Fruit fly (Drosophila melanogaster) whole organism, embryonic: Measurements from ENCODE around the gene CG12516.
A peak's percentile ranks its signal among the peaks of the same experiment; 100 is the strongest.

Source experiments
- Aef1 ChIP-seq: fragments of 200-800 bp; sonication (Bioruptor generic); IDR thresholded peaks from 3 replicates; pipeline ENCODE4 v1.3.6; 2022; ENCODE audit warnings: missing biosample characterization, missing genetic modification characterization
- Antp ChIP-seq: fragments of 200-800 bp; sonication (Bioruptor generic); optimal IDR thresholded peaks from 3 replicates; lab custom pipeline; 2016; ENCODE audit warnings: missing biosample characterization, missing genetic modification characterization
- Atf-2 ChIP-seq: fragments of 200-800 bp; sonication (Bioruptor generic); optimal IDR thresholded peaks from 2 replicates; lab custom pipeline; 2016; ENCODE audit warnings: missing biosample characterization, missing genetic modification characterization
- B-H1 ChIP-seq: fragments of 200-800 bp; sonication (Bioruptor generic); IDR thresholded peaks from 3 replicates; pipeline ENCODE4 v1.3.6; 2022; ENCODE audit warnings: missing biosample characterization, missing genetic modification characterization
- CG10321 ChIP-seq: fragments of 200-800 bp; sonication (Bioruptor generic); IDR thresholded peaks from 2 replicates; pipeline ENCODE4 v1.3.6; 2022; ENCODE audit warnings: missing biosample characterization, missing genetic modification characterization
- CG12155 ChIP-seq: fragments of 200-800 bp; sonication (Bioruptor generic); optimal IDR thresholded peaks from 3 replicates; lab custom pipeline; 2016; ENCODE audit warnings: missing biosample characterization, missing genetic modification characterization
- CG13624 ChIP-seq: fragments of 200-800 bp; sonication (Bioruptor generic); optimal IDR thresholded peaks from 2 replicates; lab custom pipeline; 2016; ENCODE audit warnings: missing biosample characterization, missing genetic modification characterization
- CG16815 ChIP-seq: fragments of 200-800 bp; sonication (Bioruptor generic); optimal IDR thresholded peaks from 3 replicates; lab custom pipeline; 2017; ENCODE audit warnings: missing biosample characterization, mild to moderate bottlenecking, missing genetic modification characterization
- CG17829 ChIP-seq: fragments of 200-800 bp; optimal IDR thresholded peaks from 2 replicates; lab custom pipeline; 2019; ENCODE audit warnings: missing biosample characterization, mild to moderate bottlenecking, missing genetic modification characterization, moderate library complexity
- CG30431 ChIP-seq: fragments of 200-800 bp; sonication (Bioruptor generic); optimal IDR thresholded peaks from 2 replicates; lab custom pipeline; 2017; ENCODE audit warnings: missing biosample characterization, missing genetic modification characterization
- CG31224 ChIP-seq: fragments of 200-800 bp; sonication (Bioruptor generic); IDR thresholded peaks from 2 replicates; pipeline ENCODE4 v1.3.6; 2022; ENCODE audit warnings: missing biosample characterization, missing genetic modification characterization
- CG31365 ChIP-seq: fragments of 200-800 bp; sonication (Bioruptor generic); optimal IDR thresholded peaks from 2 replicates; lab custom pipeline; 2018; ENCODE audit warnings: missing biosample characterization, mild to moderate bottlenecking, missing genetic modification characterization
- CG3163 ChIP-seq: fragments of 200-800 bp; sonication (Bioruptor generic); optimal IDR thresholded peaks from 3 replicates; lab custom pipeline; 2016; ENCODE audit warnings: missing biosample characterization, missing genetic modification characterization
- CG4424 ChIP-seq: fragments of 200-800 bp; sonication (Bioruptor generic); optimal IDR thresholded peaks from 3 replicates; lab custom pipeline; 2016; ENCODE audit warnings: missing biosample characterization, missing genetic modification characterization
- CG7839 ChIP-seq: fragments of 200-800 bp; sonication (Bioruptor generic); optimal IDR thresholded peaks from 3 replicates; lab custom pipeline; 2018; ENCODE audit warnings: missing biosample characterization, mild to moderate bottlenecking, missing genetic modification characterization, moderate library complexity
- CG7987 ChIP-seq: fragments of 200-800 bp; sonication (Bioruptor generic); optimal IDR thresholded peaks from 2 replicates; lab custom pipeline; 2018; ENCODE audit warnings: missing biosample characterization, mild to moderate bottlenecking, missing genetic modification characterization, moderate library complexity
- CG9817 ChIP-seq: fragments of 200-800 bp; sonication (Bioruptor generic); optimal IDR thresholded peaks from 2 replicates; lab custom pipeline; 2018; ENCODE audit warnings: missing biosample characterization, mild to moderate bottlenecking, missing genetic modification characterization, moderate library complexity
- CG9932 ChIP-seq: fragments of 200-800 bp; sonication (Bioruptor generic); IDR thresholded peaks from 2 replicates; pipeline ENCODE4 v1.3.6; 2022; ENCODE audit warnings: missing biosample characterization, missing genetic modification characterization
- CHES-1-like ChIP-seq: fragments of 200-800 bp; sonication (Bioruptor generic); optimal IDR thresholded peaks from 2 replicates; lab custom pipeline; 2016; ENCODE audit warnings: missing biosample characterization, missing genetic modification characterization
- Deaf1 ChIP-seq: fragments of 200-800 bp; optimal IDR thresholded peaks from 3 replicates; lab custom pipeline; 2019; ENCODE audit warnings: missing biosample characterization, mild to moderate bottlenecking, missing genetic modification characterization, moderate library complexity
- Doc3 ChIP-seq: fragments of 200-800 bp; sonication (Bioruptor generic); IDR thresholded peaks from 3 replicates; pipeline ENCODE4 v1.3.6; 2022; ENCODE audit warnings: missing biosample characterization, missing genetic modification characterization; ENCODE audit not compliant: partially characterized antibody
- Jarid2 ChIP-seq: fragments of 200-800 bp; sonication (Bioruptor generic); optimal IDR thresholded peaks from 3 replicates; lab custom pipeline; 2017; ENCODE audit warnings: mild to moderate bottlenecking, missing biosample characterization, missing genetic modification reagents, missing genetic modification characterization
- Kr ChIP-seq: fragments of 200-800 bp; sonication (Bioruptor generic); optimal IDR thresholded peaks from 2 replicates; lab custom pipeline; 2017; ENCODE audit warnings: missing biosample characterization, mild to moderate bottlenecking, missing genetic modification characterization
- MBD-R2 ChIP-seq: fragments of 200-800 bp; sonication (Bioruptor generic); IDR thresholded peaks from 2 replicates; pipeline ENCODE4 v1.3.6; 2022; ENCODE audit warnings: missing biosample characterization, missing genetic modification characterization
- Stat92E ChIP-seq, 3 experiments: fragments of >200 bp in 2 of 3; fragments of 200-800 bp in 1 of 3; sonication (Bioruptor generic) in 1 of 3; optimal IDR thresholded peaks; 2 replicates each; lab custom pipeline; 2017 to 2019; ENCODE audit warnings: missing biosample characterization in 3 of 3, missing genetic modification characterization in 3 of 3, mild to moderate bottlenecking in 1 of 3, moderate library complexity in 1 of 3
- ac ChIP-seq: fragments of 200-800 bp; sonication (Bioruptor generic); optimal IDR thresholded peaks from 3 replicates; lab custom pipeline; 2017; ENCODE audit warnings: missing biosample characterization, mild to moderate bottlenecking, missing genetic modification characterization
- aop ChIP-seq: fragments of 200-800 bp; sonication (Bioruptor generic); IDR thresholded peaks from 2 replicates; pipeline ENCODE4 v1.3.6; 2022; ENCODE audit warnings: missing biosample characterization, missing genetic modification characterization
- cg ChIP-seq: fragments of 200-800 bp; sonication (Bioruptor generic); optimal IDR thresholded peaks from 3 replicates; lab custom pipeline; 2019; ENCODE audit warnings: missing biosample characterization, mild to moderate bottlenecking, missing genetic modification characterization, moderate library complexity
- danr ChIP-seq: fragments of 200-800 bp; sonication (Bioruptor generic); IDR thresholded peaks from 2 replicates; pipeline ENCODE4 v1.3.6; 2022; ENCODE audit warnings: missing biosample characterization, missing genetic modification characterization
- disco-r ChIP-seq: fragments of 200-800 bp; sonication (Bioruptor generic); optimal IDR thresholded peaks from 2 replicates; lab custom pipeline; 2016; ENCODE audit warnings: missing biosample characterization, missing genetic modification characterization
- emc ChIP-seq: fragments of 200-800 bp; sonication (Bioruptor generic); optimal IDR thresholded peaks from 2 replicates; lab custom pipeline; 2016; ENCODE audit warnings: missing biosample characterization, missing genetic modification characterization
- ftz-f1 ChIP-seq: fragments of 200-800 bp; sonication (Bioruptor generic); optimal IDR thresholded peaks from 2 replicates; lab custom pipeline; 2016; ENCODE audit warnings: missing biosample characterization, missing genetic modification characterization
- hb ChIP-seq: fragments of 200-800 bp; sonication (Bioruptor generic); IDR thresholded peaks from 3 replicates; pipeline ENCODE4 v1.3.6; 2022; ENCODE audit warnings: missing biosample characterization, missing genetic modification characterization; ENCODE audit not compliant: partially characterized antibody
- her ChIP-seq: fragments of 200-800 bp; sonication (Bioruptor generic); optimal IDR thresholded peaks from 2 replicates; lab custom pipeline; 2016; ENCODE audit warnings: missing biosample characterization, missing genetic modification characterization
- lbe ChIP-seq: fragments of 200-800 bp; sonication (Bioruptor generic); optimal IDR thresholded peaks from 2 replicates; lab custom pipeline; 2016; ENCODE audit warnings: missing biosample characterization, mild to moderate bottlenecking, missing genetic modification characterization
- mld ChIP-seq: fragments of 200-800 bp; sonication (Bioruptor generic); IDR thresholded peaks from 3 replicates; pipeline ENCODE4 v1.3.6; 2022; ENCODE audit warnings: missing biosample characterization, missing genetic modification characterization; ENCODE audit not compliant: partially characterized antibody
- nau ChIP-seq: fragments of 200-800 bp; sonication (Bioruptor generic); optimal IDR thresholded peaks from 3 replicates; lab custom pipeline; 2017; ENCODE audit warnings: missing biosample characterization, mild to moderate bottlenecking, missing genetic modification characterization, missing genetic modification reagents
- nom ChIP-seq: fragments of 200-800 bp; sonication (Bioruptor generic); optimal IDR thresholded peaks from 2 replicates; lab custom pipeline; 2017; ENCODE audit warnings: missing biosample characterization, missing genetic modification characterization, mild to moderate bottlenecking, moderate library complexity, missing genetic modification reagents
- org-1 ChIP-seq: fragments of 200-800 bp; sonication (Bioruptor generic); optimal IDR thresholded peaks from 2 replicates; lab custom pipeline; 2017; ENCODE audit warnings: missing biosample characterization, missing genetic modification characterization
- pb ChIP-seq: fragments of 200-800 bp; sonication (Bioruptor generic); optimal IDR thresholded peaks from 3 replicates; lab custom pipeline; 2016; ENCODE audit warnings: missing biosample characterization, missing genetic modification characterization
- phol ChIP-seq: fragments of 200-800 bp; sonication (Bioruptor generic); optimal IDR thresholded peaks from 3 replicates; lab custom pipeline; 2018; ENCODE audit warnings: missing biosample characterization, mild to moderate bottlenecking, missing genetic modification characterization, moderate library complexity
- prd ChIP-seq, 3 experiments: fragments of >200 bp in 2 of 3; fragments of 200-800 bp in 1 of 3; sonication (Bioruptor generic) in 1 of 3; optimal IDR thresholded peaks in 2 of 3; IDR thresholded peaks in 1 of 3; 2 replicates in 2 of 3; 3 replicates in 1 of 3; pipeline versions ENCODE4 v1.3.6 to Lab custom; 2017 to 2022; ENCODE audit warnings: missing biosample characterization in 1 of 3, missing genetic modification characterization in 1 of 3
- slbo ChIP-seq: fragments of 200-800 bp; sonication (Bioruptor generic); IDR thresholded peaks from 2 replicates; pipeline ENCODE4 v1.3.6; 2022; ENCODE audit warnings: missing biosample characterization, missing genetic modification characterization
- stwl ChIP-seq: fragments of 200-800 bp; sonication (Bioruptor generic); optimal IDR thresholded peaks from 3 replicates; lab custom pipeline; 2018; ENCODE audit warnings: missing biosample characterization, mild to moderate bottlenecking, missing genetic modification characterization, moderate library complexity
- unc-4 ChIP-seq: fragments of 200-800 bp; sonication (Bioruptor generic); IDR thresholded peaks from 2 replicates; pipeline ENCODE4 v1.3.6; 2022; ENCODE audit warnings: missing biosample characterization, missing genetic modification characterization; ENCODE audit not compliant: partially characterized antibody

Gene CG12516

dm6 chr3R:28328780-28329546 lies 24.6 kb upstream of the CG12516 start (continued):
- TF ChIP-seq unc-4 (GFP tag; lab: Robert Waterston, UW) (no peak), org-1 (GFP tag; lab: Kevin White, UChicago) (peak; percentile 74), CG10321 (GFP tag; lab: Robert Waterston, UW) (no peak), mld (GFP tag; lab: Robert Waterston, UW) (no peak), Jarid2 (GFP tag; lab: Kevin White, UChicago) (peak; percentile 35), CG31224 (peak; percentile 66), stwl (tag; lab: Kevin White, UChicago) (peak; percentile 20), nau (GFP tag; lab: Kevin White, UChicago) (peak; percentile 76), Deaf1 (tag; lab: Kevin White, UChicago) (peak; percentile 27), Atf-2 (GFP tag; lab: Kevin White, UChicago) (peak; percentile 60), slbo (GFP tag; lab: Robert Waterston, UW) (peak; percentile 89), Aef1 (GFP tag; lab: Robert Waterston, UW) (peak; percentile 66), Doc3 (GFP tag; lab: Robert Waterston, UW) (no peak), danr (GFP tag; lab: Robert Waterston, UW) (peak; percentile 61; the same call in 1 of the 2 replicates), prd (optimal IDR thresholded peaks at IDR 0.05; lab: Kevin White, UChicago) (no peak), prd (GFP tag; IDR thresholded peaks at IDR 0.05; lab: Robert Waterston, UW) (peak; percentile 70), nom (GFP tag; lab: Kevin White, UChicago) (no peak), disco-r (GFP tag; lab: Kevin White, UChicago) (peak; percentile 38), lbe (GFP tag; lab: Kevin White, UChicago) (no peak), CG7987 (GFP tag; lab: Kevin White, UChicago) (peak; percentile 34), CG17829 (tag; lab: Kevin White, UChicago) (no peak), phol (peak; percentile 17), pb (no peak), Antp (GFP tag; lab: Kevin White, UChicago) (peak; percentile 49), Stat92E (GFP tag; optimal IDR thresholded peaks at IDR 0.05; lab: Kevin White, UChicago) (no peak), CG3163 (GFP tag; lab: Kevin White, UChicago) (peak; percentile 62), cg (GFP tag; lab: Kevin White, UChicago) (peak; percentile 1), emc (GFP tag; lab: Kevin White, UChicago) (no peak), CG12155 (peak; percentile 62), CG4424 (GFP tag; lab: Kevin White, UChicago) (peak; percentile 54), CG30431 (GFP tag; lab: Kevin White, UChicago) (peak; percentile 15), CG31365 (tag; lab: Kevin White, UChicago) (peak; percentile 5), CHES-1-like (GFP tag; lab: Kevin White, UChicago) (peak; percentile 77), CG13624 (GFP tag; lab: Kevin White, UChicago) (peak; percentile 60), ac (GFP tag; lab: Kevin White, UChicago) (peak; percentile 89), hb (GFP tag; lab: Robert Waterston, UW) (no peak), CG7839 (tag; lab: Kevin White, UChicago) (peak; percentile 64), Kr (GFP tag; lab: Kevin White, UChicago) (peak; percentile 89), her (GFP tag; lab: Kevin White, UChicago) (peak; percentile 32), CG9817 (tag; lab: Kevin White, UChicago) (peak; percentile 57), ftz-f1 (GFP tag; lab: Kevin White, UChicago) (no peak), aop (GFP tag; lab: Robert Waterston, UW) (no peak), MBD-R2 (GFP tag; lab: Robert Waterston, UW) (peak; percentile 35; the same call in 1 of the 2 replicates), B-H1 (peak; percentile 17; the same call in 1 of the 3 replicates), CG9932 (peak; percentile 89), CG16815 (GFP tag; lab: Kevin White, UChicago) (peak; percentile 38)
